Worm (Caenorhabditis elegans): ENCODE data around the gene Y57G11B.8.
A peak's percentile ranks its signal among the peaks of the same experiment; 100 is the strongest.

The Y57G11B.8 gene

ce11 chrIV:14605143-14605542 lies 26.6 kb upstream of the Y57G11B.8 start:
- TF ChIP-seq sma-9 (GFP tag; optimal IDR thresholded peaks at IDR 0.05): peak; percentile 57
- no peak for TF ChIP-seq sma-9 (tag; optimal IDR thresholded peaks at IDR 0.05)
- TF ChIP-seq unc-55 (GFP tag; optimal IDR thresholded peaks at IDR 0.05): peak; percentile 25
- peak; percentile 68 for TF ChIP-seq F13H6.1 (tag; optimal IDR thresholded peaks at IDR 0.05)
- peak; percentile 38 for TF ChIP-seq nhr-129 (tag; optimal IDR thresholded peaks at IDR 0.05)
- no peak for TF ChIP-seq sem-4 (tag; optimal IDR thresholded peaks at IDR 0.05)

ce11 chrIV:14603022-14603421 lies 24.5 kb upstream of the Y57G11B.8 start:
- TF ChIP-seq blmp-1 (tag; optimal IDR thresholded peaks at IDR 0.05; ENCODE audit: insufficient read depth) (no peak), sma-9 (GFP tag; optimal IDR thresholded peaks at IDR 0.05) (peak; percentile 44), sma-9 (tag; optimal IDR thresholded peaks at IDR 0.05) (no peak), mab-5 (tag; optimal IDR thresholded peaks at IDR 0.05) (no peak), gmeb-1 (tag; optimal IDR thresholded peaks at IDR 0.05) (peak; percentile 7), R02D3.7 (tag; optimal IDR thresholded peaks at IDR 0.05) (no peak), nhr-129 (tag; optimal IDR thresholded peaks at IDR 0.05) (peak; percentile 41)

- TF ChIP-seq alr-1 (tag; optimal IDR thresholded peaks at IDR 0.05) (no peak), sma-9 (GFP tag; optimal IDR thresholded peaks at IDR 0.05) (peak; percentile 15), sma-9 (tag; optimal IDR thresholded peaks at IDR 0.05) (no peak), zag-1 (tag; optimal IDR thresholded peaks at IDR 0.05) (no peak), sem-4 (tag; optimal IDR thresholded peaks at IDR 0.05) (no peak), ceh-16 (tag; optimal IDR thresholded peaks at IDR 0.05) (no peak), nhr-129 (tag; optimal IDR thresholded peaks at IDR 0.05) (peak; percentile 24)
These were observed 20.8 kb upstream of the Y57G11B.8 start for ce11 chrIV:14599321-14599720.

ce11 chrIV:14594249-14594648 lies 15.7 kb upstream of the Y57G11B.8 start:
- TF ChIP-seq R02D3.7 (tag; optimal IDR thresholded peaks at IDR 0.05): no peak
- peak; percentile 97 for TF ChIP-seq nhr-25 (tag; optimal IDR thresholded peaks at IDR 0.05)
- TF ChIP-seq ztf-1 (GFP tag; conservative IDR thresholded peaks at IDR 0.05): no peak
- peak; percentile 94 for TF ChIP-seq egl-27 (tag; optimal IDR thresholded peaks at IDR 0.05)
- peak; percentile 93 for TF ChIP-seq nhr-129 (tag; optimal IDR thresholded peaks at IDR 0.05)
- TF ChIP-seq skn-1 (tag; optimal IDR thresholded peaks at IDR 0.05): peak; percentile 83
- TF ChIP-seq ztf-11 (tag; optimal IDR thresholded peaks at IDR 0.05): no peak
- peak; percentile 51 for TF ChIP-seq sem-4 (tag; optimal IDR thresholded peaks at IDR 0.05)
- TF ChIP-seq mdl-1 (tag; optimal IDR thresholded peaks at IDR 0.05): peak; percentile 78 to 92
- TF ChIP-seq sma-9 (GFP tag; optimal IDR thresholded peaks at IDR 0.05): peak; percentile 100
- TF ChIP-seq sma-9 (tag; optimal IDR thresholded peaks at IDR 0.05): peak; percentile 93
- TF ChIP-seq gmeb-1 (tag; optimal IDR thresholded peaks at IDR 0.05): peak; percentile 76
- TF ChIP-seq fos-1 (tag; optimal IDR thresholded peaks at IDR 0.05): peak; percentile 96
- TF ChIP-seq lsy-2 (tag; optimal IDR thresholded peaks at IDR 0.05): peak; percentile 7 to 92
- no peak for TF ChIP-seq ama-1 (optimal IDR thresholded peaks at IDR 0.05)
- TF ChIP-seq nhr-11 (tag; optimal IDR thresholded peaks at IDR 0.05): no peak
- no peak for TF ChIP-seq snpc-4 (tag; optimal IDR thresholded peaks at IDR 0.05)
- peak; percentile 91 for TF ChIP-seq Y55F3AM.14 (GFP tag; optimal IDR thresholded peaks at IDR 0.05)
- TF ChIP-seq mab-5 (tag; optimal IDR thresholded peaks at IDR 0.05): no peak
- TF ChIP-seq ceh-16 (tag; optimal IDR thresholded peaks at IDR 0.05): no peak
- TF ChIP-seq mbf-1 (tag; optimal IDR thresholded peaks at IDR 0.05): no peak
- peak; percentile 86 for TF ChIP-seq blmp-1 (tag; optimal IDR thresholded peaks at IDR 0.05; ENCODE audit: insufficient read depth)
- no peak for TF ChIP-seq nhr-23 (tag; optimal IDR thresholded peaks at IDR 0.05)
- TF ChIP-seq C34F6.9 (tag; optimal IDR thresholded peaks at IDR 0.05): peak; percentile 35
- no peak for TF ChIP-seq nhr-10 (tag; optimal IDR thresholded peaks at IDR 0.05)
- TF ChIP-seq elt-1 (tag; optimal IDR thresholded peaks at IDR 0.05): no peak
- no peak for TF ChIP-seq nhr-237 (tag; optimal IDR thresholded peaks at IDR 0.05)
- TF ChIP-seq unc-39 (tag; optimal IDR thresholded peaks at IDR 0.05): no peak
- peak; percentile 99 for TF ChIP-seq sma-3 (GFP tag; optimal IDR thresholded peaks at IDR 0.05)
- peak; percentile 5 for TF ChIP-seq nhr-77 (tag; optimal IDR thresholded peaks at IDR 0.05)
- TF ChIP-seq nhr-21 (tag; optimal IDR thresholded peaks at IDR 0.05): peak; percentile 97
- peak; percentile 94 for TF ChIP-seq F13H6.1 (tag; optimal IDR thresholded peaks at IDR 0.05)
- no peak for TF ChIP-seq lin-11 (tag; optimal IDR thresholded peaks at IDR 0.05)
- TF ChIP-seq crh-2 (tag; optimal IDR thresholded peaks at IDR 0.05): peak; percentile 97
- peak; percentile 89 for TF ChIP-seq nhr-6 (tag; optimal IDR thresholded peaks at IDR 0.05)
- peak; percentile 50 for TF ChIP-seq ztf-4 (tag; optimal IDR thresholded peaks at IDR 0.05)
- no peak for TF ChIP-seq aly-2 (tag; optimal IDR thresholded peaks at IDR 0.05)
- no peak for TF ChIP-seq zag-1 (tag; optimal IDR thresholded peaks at IDR 0.05)
- peak; percentile 58 for TF ChIP-seq lin-13 (GFP tag; optimal IDR thresholded peaks at IDR 0.05)

All from whole organism, L2 larva.